Fruit fly (Drosophila melanogaster) whole organism, embryonic: ENCODE data around the gene CG32281.
A peak's percentile ranks its signal among the peaks of the same experiment; 100 is the strongest.

Experiments used
- Atf6 ChIP-seq: fragments of 200-800 bp; sonication (Bioruptor generic); IDR thresholded peaks from 2 replicates; pipeline ENCODE4 v1.3.6; 2022; ENCODE audit warnings: missing biosample characterization, missing genetic modification characterization
- CG1024 ChIP-seq: fragments of 200-800 bp; sonication (Bioruptor generic); IDR thresholded peaks from 2 replicates; pipeline ENCODE4 v1.3.6; 2022; ENCODE audit warnings: missing biosample characterization, missing genetic modification characterization
- CG10959 ChIP-seq: fragments of 200-800 bp; sonication (Bioruptor generic); IDR thresholded peaks from 2 replicates; pipeline ENCODE4 v1.3.6; 2022; ENCODE audit warnings: missing biosample characterization, missing genetic modification characterization
- CG14014 ChIP-seq: fragments of 200-800 bp; sonication (Bioruptor generic); IDR thresholded peaks from 2 replicates; pipeline ENCODE4 v1.3.6; 2022; ENCODE audit warnings: missing biosample characterization, missing genetic modification characterization
- CG16813 ChIP-seq: fragments of 200-800 bp; sonication (Bioruptor generic); IDR thresholded peaks from 3 replicates; pipeline ENCODE4 v1.3.6; 2022; ENCODE audit warnings: missing biosample characterization, missing genetic modification characterization; ENCODE audit not compliant: partially characterized antibody
- CG1832 ChIP-seq: fragments of 200-800 bp; sonication (Bioruptor generic); optimal IDR thresholded peaks from 2 replicates; lab custom pipeline; 2017; ENCODE audit warnings: missing biosample characterization, mild to moderate bottlenecking, missing genetic modification characterization, inconsistent platforms
- CG18764 ChIP-seq: fragments of 200-800 bp; sonication (Bioruptor generic); optimal IDR thresholded peaks from 3 replicates; lab custom pipeline; 2016; ENCODE audit warnings: missing biosample characterization, missing genetic modification characterization
- CG2116 ChIP-seq: fragments of 200-800 bp; sonication (Bioruptor generic); optimal IDR thresholded peaks from 3 replicates; lab custom pipeline; 2018; ENCODE audit warnings: missing biosample characterization, mild to moderate bottlenecking, missing genetic modification characterization
- CG3281 ChIP-seq: fragments of 200-800 bp; sonication (Bioruptor generic); optimal IDR thresholded peaks from 3 replicates; lab custom pipeline; 2017; ENCODE audit warnings: missing biosample characterization, mild to moderate bottlenecking, missing genetic modification characterization
- CG34422 ChIP-seq: fragments of 200-800 bp; sonication (Bioruptor generic); IDR thresholded peaks from 3 replicates; pipeline ENCODE4 v1.3.6; 2022; ENCODE audit warnings: missing biosample characterization, missing genetic modification characterization
- CG3726 ChIP-seq: fragments of 200-800 bp; sonication (Bioruptor generic); IDR thresholded peaks from 3 replicates; pipeline ENCODE4, ENCODE4 v1.3.6; 2022; ENCODE audit warnings: missing biosample characterization, missing genetic modification characterization
- CG4730 ChIP-seq: fragments of 200-800 bp; sonication (Bioruptor generic); IDR thresholded peaks from 2 replicates; pipeline ENCODE4 v1.3.6; 2022; ENCODE audit warnings: missing biosample characterization, missing genetic modification characterization
- CG6175 ChIP-seq: fragments of 200-800 bp; sonication (Bioruptor generic); IDR thresholded peaks from 3 replicates; pipeline ENCODE4 v1.3.6; 2022; ENCODE audit warnings: missing biosample characterization, missing genetic modification characterization
- CG7556 ChIP-seq: fragments of 200-800 bp; sonication (Bioruptor generic); optimal IDR thresholded peaks from 2 replicates; lab custom pipeline; 2017; ENCODE audit warnings: missing biosample characterization, mild to moderate bottlenecking, missing genetic modification characterization
- CG7963 ChIP-seq: fragments of 200-800 bp; sonication (Bioruptor generic); IDR thresholded peaks from 3 replicates; pipeline ENCODE4 v1.3.6; 2022; ENCODE audit warnings: missing biosample characterization, missing genetic modification characterization; ENCODE audit not compliant: partially characterized antibody
- CG8765 ChIP-seq: fragments of 200-800 bp; sonication (Bioruptor generic); IDR thresholded peaks from 2 replicates; pipeline ENCODE4 v1.3.6; 2022; ENCODE audit warnings: missing biosample characterization, missing genetic modification characterization
- CHES-1-like ChIP-seq: fragments of 200-800 bp; sonication (Bioruptor generic); optimal IDR thresholded peaks from 2 replicates; lab custom pipeline; 2016; ENCODE audit warnings: missing biosample characterization, missing genetic modification characterization
- Camta ChIP-seq: fragments of 200-800 bp; sonication (Bioruptor generic); optimal IDR thresholded peaks from 2 replicates; lab custom pipeline; 2016; ENCODE audit warnings: missing biosample characterization, missing genetic modification characterization
- CkIIα-i1 ChIP-seq: fragments of 200-800 bp; sonication (Bioruptor generic); IDR thresholded peaks from 2 replicates; pipeline ENCODE4 v1.3.6; 2022; ENCODE audit warnings: missing biosample characterization, missing genetic modification characterization
- D19A ChIP-seq: fragments of 200-800 bp; optimal IDR thresholded peaks from 3 replicates; lab custom pipeline; 2019; ENCODE audit warnings: missing biosample characterization, mild to moderate bottlenecking, missing genetic modification characterization, moderate library complexity
- D19B ChIP-seq: fragments of 200-800 bp; sonication (Bioruptor generic); optimal IDR thresholded peaks from 2 replicates; lab custom pipeline; 2017; ENCODE audit warnings: missing biosample characterization, mild to moderate bottlenecking, missing genetic modification characterization
- Dll ChIP-seq: fragments of 200-800 bp; sonication (Bioruptor generic); IDR thresholded peaks from 4 replicates; pipeline ENCODE4 v1.3.6; 2022; ENCODE audit warnings: missing biosample characterization, missing genetic modification characterization; ENCODE audit not compliant: partially characterized antibody
- ERR ChIP-seq: fragments of 200-800 bp; sonication (Bioruptor generic); optimal IDR thresholded peaks from 2 replicates; lab custom pipeline; 2016; ENCODE audit warnings: missing biosample characterization, missing genetic modification characterization
- HHEX ChIP-seq: fragments of 200-800 bp; sonication (Bioruptor generic); optimal IDR thresholded peaks from 3 replicates; lab custom pipeline; 2017; ENCODE audit warnings: missing biosample characterization, mild to moderate bottlenecking, missing genetic modification characterization, missing genetic modification reagents
- HLH54F ChIP-seq: fragments of 200-800 bp; sonication (Bioruptor generic); optimal IDR thresholded peaks from 3 replicates; lab custom pipeline; 2016; ENCODE audit warnings: missing biosample characterization, missing genetic modification characterization
- Hey ChIP-seq: fragments of 200-800 bp; sonication (Bioruptor generic); optimal IDR thresholded peaks from 3 replicates; lab custom pipeline; 2018; ENCODE audit warnings: missing biosample characterization, mild to moderate bottlenecking, missing genetic modification characterization
- Med ChIP-seq: fragments of 200-800 bp; sonication (Bioruptor generic); peaks from one replicate; lab custom pipeline; 2016; ENCODE audit warnings: missing biosample characterization, missing genetic modification characterization, mild to moderate bottlenecking, inconsistent platforms, moderate library complexity
- Mes4 ChIP-seq: fragments of 200-800 bp; sonication (Bioruptor generic); optimal IDR thresholded peaks from 2 replicates; lab custom pipeline; 2016; ENCODE audit warnings: missing biosample characterization, missing genetic modification characterization
- Myb ChIP-seq: fragments of 200-800 bp; sonication (Bioruptor generic); optimal IDR thresholded peaks from 2 replicates; lab custom pipeline; 2016; ENCODE audit warnings: missing biosample characterization, missing genetic modification characterization
- Oaz ChIP-seq: fragments of 200-800 bp; sonication (Bioruptor generic); IDR thresholded peaks from 2 replicates; pipeline ENCODE4 v1.3.6; 2022; ENCODE audit warnings: missing biosample characterization, missing genetic modification characterization
- amos ChIP-seq: fragments of 200-800 bp; sonication (Bioruptor generic); IDR thresholded peaks from 2 replicates; pipeline ENCODE4 v1.3.6; 2022; ENCODE audit warnings: missing biosample characterization, missing genetic modification characterization; ENCODE audit not compliant: partially characterized antibody
- bigmax ChIP-seq: fragments of 200-800 bp; sonication (Bioruptor generic); optimal IDR thresholded peaks from 2 replicates; lab custom pipeline; 2018; ENCODE audit warnings: missing biosample characterization, mild to moderate bottlenecking, missing genetic modification characterization
- chinmo ChIP-seq: fragments of 200-800 bp; sonication (Bioruptor generic); IDR thresholded peaks from 4 replicates; pipeline ENCODE4 v1.3.6; 2022; ENCODE audit warnings: missing biosample characterization, missing genetic modification characterization; ENCODE audit not compliant: partially characterized antibody
- dysf ChIP-seq: fragments of 200-800 bp; sonication (Bioruptor generic); IDR thresholded peaks from 3 replicates; pipeline ENCODE4 v1.3.6; 2022; ENCODE audit warnings: missing biosample characterization, missing genetic modification characterization
- ftz-f1 ChIP-seq: fragments of 200-800 bp; sonication (Bioruptor generic); optimal IDR thresholded peaks from 2 replicates; lab custom pipeline; 2016; ENCODE audit warnings: missing biosample characterization, missing genetic modification characterization
- gt ChIP-seq: fragments of 200-800 bp; sonication (Bioruptor generic); IDR thresholded peaks from 2 replicates; pipeline ENCODE4 v1.3.6; 2022; ENCODE audit warnings: missing biosample characterization, missing genetic modification characterization
- her ChIP-seq: fragments of 200-800 bp; sonication (Bioruptor generic); optimal IDR thresholded peaks from 2 replicates; lab custom pipeline; 2016; ENCODE audit warnings: missing biosample characterization, missing genetic modification characterization
- klu ChIP-seq: fragments of 200-800 bp; sonication (Bioruptor generic); IDR thresholded peaks from 2 replicates; pipeline ENCODE4 v1.3.6; 2022; ENCODE audit warnings: missing biosample characterization, missing genetic modification characterization
- lmd ChIP-seq: fragments of 200-800 bp; sonication (Bioruptor generic); IDR thresholded peaks from 2 replicates; pipeline ENCODE4 v1.3.6; 2022; ENCODE audit warnings: missing biosample characterization, missing genetic modification characterization
- luna ChIP-seq: fragments of 200-800 bp; sonication (Bioruptor generic); optimal IDR thresholded peaks from 2 replicates; lab custom pipeline; 2016; ENCODE audit warnings: missing biosample characterization, missing genetic modification characterization
- pan ChIP-seq, 4 experiments: fragments of >200 bp in 3 of 4; fragments of 200-800 bp in 1 of 4; sonication (Bioruptor generic) in 1 of 4; optimal IDR thresholded peaks in 3 of 4; IDR thresholded peaks in 1 of 4; 2 replicates each; pipeline versions ENCODE4 v1.3.6 to Lab custom; 2017 to 2022; ENCODE audit warnings: missing biosample characterization in 2 of 4, missing genetic modification characterization in 2 of 4, mixed read lengths in 1 of 4
- peb ChIP-seq: fragments of 200-800 bp; sonication (Bioruptor generic); IDR thresholded peaks from 2 replicates; pipeline ENCODE4 v1.3.6; 2022; ENCODE audit warnings: missing biosample characterization, missing genetic modification characterization
- pnt ChIP-seq: fragments of 200-800 bp; sonication (Bioruptor generic); optimal IDR thresholded peaks from 3 replicates; lab custom pipeline; 2016; ENCODE audit warnings: missing biosample characterization, missing genetic modification characterization
- run ChIP-seq: fragments of 200-800 bp; sonication (Bioruptor generic); optimal IDR thresholded peaks from 3 replicates; lab custom pipeline; 2018; ENCODE audit warnings: missing biosample characterization, mild to moderate bottlenecking, missing genetic modification characterization
- sc ChIP-seq, 3 experiments: fragments of >200 bp in 2 of 3; fragments of 200-800 bp in 1 of 3; sonication (Bioruptor generic) in 1 of 3; optimal IDR thresholded peaks; 2 replicates in 2 of 3; 3 replicates in 1 of 3; lab custom pipeline; 2017; ENCODE audit warnings: mild to moderate bottlenecking in 1 of 3, missing biosample characterization in 1 of 3, missing genetic modification characterization in 1 of 3, missing genetic modification reagents in 1 of 3
- sim ChIP-seq: fragments of 200-800 bp; sonication (Bioruptor generic); IDR thresholded peaks from 2 replicates; pipeline ENCODE4 v1.3.6; 2022; ENCODE audit warnings: missing biosample characterization, missing genetic modification characterization
- sima ChIP-seq: fragments of 200-800 bp; sonication (Bioruptor generic); optimal IDR thresholded peaks from 2 replicates; lab custom pipeline; 2016; ENCODE audit warnings: missing biosample characterization, missing genetic modification characterization
- tgo ChIP-seq: fragments of 200-800 bp; sonication (Bioruptor generic); IDR thresholded peaks from 3 replicates; pipeline ENCODE4 v1.3.6; 2022; ENCODE audit warnings: missing biosample characterization, missing genetic modification characterization
- tin ChIP-seq: fragments of 200-800 bp; sonication (Bioruptor generic); optimal IDR thresholded peaks from 3 replicates; lab custom pipeline; 2016; ENCODE audit warnings: missing biosample characterization, missing genetic modification characterization
- vvl ChIP-seq: fragments of 200-800 bp; sonication (Bioruptor generic); IDR thresholded peaks from 2 replicates; pipeline ENCODE4 v1.3.6; 2022; ENCODE audit warnings: missing biosample characterization, missing genetic modification characterization
- wor ChIP-seq: fragments of 200-800 bp; sonication (Bioruptor generic); IDR thresholded peaks from 2 replicates; pipeline ENCODE4 v1.3.6; 2022; ENCODE audit warnings: missing biosample characterization, missing genetic modification characterization

Gene CG32281

dm6 chr3L:3127544-3127943 lies 41.6 kb upstream of the CG32281 start, which contains the start of gene promL (continued):
- TF ChIP-seq dysf (GFP tag; lab: Robert Waterston, UW) (peak; percentile 64; the same call in 2 of the 3 replicates), vvl (GFP tag; lab: Robert Waterston, UW) (peak; percentile 68), gt (no peak), bigmax (GFP tag; lab: Kevin White, UChicago) (peak; percentile 2), Oaz (GFP tag; lab: Robert Waterston, UW) (no peak), Mes4 (GFP tag; lab: Kevin White, UChicago) (peak; percentile 67), amos (GFP tag; lab: Robert Waterston, UW) (no peak; the same call in 1 of the 2 replicates), sima (GFP tag; lab: Kevin White, UChicago) (no peak), Atf6 (GFP tag; lab: Robert Waterston, UW) (no peak), pan (optimal IDR thresholded peaks at IDR 0.05; lab: Kevin White, UChicago) (no peak), pan (GFP tag; optimal IDR thresholded peaks at IDR 0.05 in 1 of 2, IDR thresholded peaks at IDR 0.05 in 1 of 2) (peak in 1 of 2 experiments; percentile 30), HLH54F (peak; percentile 42), Myb (GFP tag; lab: Kevin White, UChicago) (peak; percentile 99), sc (optimal IDR thresholded peaks at IDR 0.05; lab: Kevin White, UChicago) (no peak), sc (GFP tag; optimal IDR thresholded peaks at IDR 0.05; lab: Kevin White, UChicago) (no peak), CG3281 (peak; percentile 81), wor (no peak), CG1832 (no peak), tgo (GFP tag; lab: Robert Waterston, UW) (no peak; the same call in 2 of the 3 replicates), CG7556 (GFP tag; lab: Kevin White, UChicago) (peak; percentile 43), CG4730 (no peak), peb (no peak), CG1024 (GFP tag; lab: Robert Waterston, UW) (no peak), ftz-f1 (peak; percentile 31), CG6175 (GFP tag; lab: Robert Waterston, UW) (no peak), klu (GFP tag; lab: Robert Waterston, UW) (no peak), CG14014 (GFP tag; lab: Robert Waterston, UW) (peak; percentile 33; the same call in 1 of the 2 replicates), Med (GFP tag; lab: Kevin White, UChicago) (peak; percentile 95), CG2116 (peak; percentile 76), pnt (no peak), luna (peak; percentile 15), Dll (no peak), Camta (GFP tag; lab: Kevin White, UChicago) (peak; percentile 57), chinmo (GFP tag; lab: Robert Waterston, UW) (0 out of 4 replicates have a peak, but pooled peaks have one; percentile 61), CkIIα-i1 (GFP tag; lab: Robert Waterston, UW) (no peak), tin (GFP tag; lab: Kevin White, UChicago) (peak; percentile 9), CHES-1-like (peak; percentile 61), CG34422 (peak; percentile 71; the same call in 1 of the 3 replicates), run (no peak), Hey (tag; lab: Kevin White, UChicago) (peak; percentile 16), D19A (tag; lab: Kevin White, UChicago) (peak; percentile 53), CG7963 (GFP tag; lab: Robert Waterston, UW) (no peak), CG8765 (no peak), CG18764 (peak; percentile 12), CG10959 (no peak), CG16813 (GFP tag; lab: Robert Waterston, UW) (no peak), sim (0 out of 2 replicates have a peak, but pooled peaks have one; percentile 4), ERR (GFP tag; lab: Kevin White, UChicago) (peak; percentile 12), lmd (GFP tag; lab: Robert Waterston, UW) (no peak), CG3726 (GFP tag; lab: Robert Waterston, UW) (no peak), her (GFP tag; lab: Kevin White, UChicago) (no peak), D19B (GFP tag; lab: Kevin White, UChicago) (peak; percentile 33), HHEX (peak; percentile 69)
